Fruit fly (Drosophila melanogaster) whole organism, wandering third instar larva: Measurements from ENCODE around the gene CG46435.

ENCODE experiments used
- CG32264 ChIP-seq: fragments of 200-800 bp; sonication (Bioruptor generic); optimal IDR thresholded peaks from 2 replicates; lab custom pipeline; 2016; ENCODE audit warnings: missing biosample characterization, missing genetic modification characterization
- Dfd ChIP-seq: fragments of >200 bp; optimal IDR thresholded peaks from 2 replicates; lab custom pipeline; 2017; ENCODE audit warnings: missing biosample characterization, missing genetic modification characterization
- GATAd ChIP-seq: sonication (Bioruptor generic); optimal IDR thresholded peaks from 2 replicates; lab custom pipeline; 2016; ENCODE audit warnings: missing biosample characterization, missing genetic modification characterization
- HLH106 ChIP-seq: fragments of 200-800 bp; optimal IDR thresholded peaks from 3 replicates; lab custom pipeline; 2019; ENCODE audit warnings: missing biosample characterization, mild to moderate bottlenecking, missing genetic modification characterization, moderate library complexity
- Hnf4 ChIP-seq: fragments of 200-800 bp; sonication (Bioruptor generic); optimal IDR thresholded peaks from 2 replicates; lab custom pipeline; 2016; ENCODE audit warnings: missing biosample characterization, mild to moderate bottlenecking, missing genetic modification characterization
- Hr83 ChIP-seq: fragments of 200-300 bp; sonication (Bioruptor generic); optimal IDR thresholded peaks from 2 replicates; lab custom pipeline; 2016; ENCODE audit warnings: missing biosample characterization, mild to moderate bottlenecking, missing genetic modification characterization, moderate library complexity; ENCODE audit not compliant: poor library complexity, severe bottlenecking
- Jra ChIP-seq: sonication (Bioruptor generic); optimal IDR thresholded peaks from 2 replicates; lab custom pipeline; 2016; ENCODE audit warnings: missing biosample characterization, missing genetic modification characterization
- Mio ChIP-seq: sonication (Bioruptor generic); optimal IDR thresholded peaks from 2 replicates; lab custom pipeline; 2016; ENCODE audit warnings: missing biosample characterization, missing genetic modification characterization
- Myc ChIP-seq: fragments of >200 bp; optimal IDR thresholded peaks from 2 replicates; lab custom pipeline; 2017
- N ChIP-seq: fragments of >200 bp; optimal IDR thresholded peaks from 2 replicates; lab custom pipeline; 2018; ENCODE audit warnings: missing biosample characterization, missing external identifiers, missing genetic modification characterization
- OdsH ChIP-seq: fragments of 200-800 bp; sonication (Bioruptor generic); optimal IDR thresholded peaks from 2 replicates; lab custom pipeline; 2016; ENCODE audit warnings: missing biosample characterization, mild to moderate bottlenecking, missing genetic modification characterization
- Rel ChIP-seq, 2 experiments: fragments of 200-800 bp; sonication (Bioruptor generic) in 1 of 2; optimal IDR thresholded peaks; 2 replicates in 1 of 2; 3 replicates in 1 of 2; lab custom pipeline; 2016 to 2019; ENCODE audit warnings: mild to moderate bottlenecking in 2 of 2, missing biosample characterization in 2 of 2, missing genetic modification characterization in 2 of 2, moderate library complexity in 1 of 2
- Sp1 ChIP-seq: fragments of 200-800 bp; sonication (Bioruptor generic); optimal IDR thresholded peaks from 3 replicates; lab custom pipeline; 2019; ENCODE audit warnings: missing biosample characterization, mild to moderate bottlenecking, missing genetic modification characterization, moderate library complexity
- br ChIP-seq: fragments of 200-800 bp; sonication (Bioruptor generic); optimal IDR thresholded peaks from 2 replicates; lab custom pipeline; 2016; ENCODE audit warnings: missing biosample characterization, missing genetic modification characterization
- brk ChIP-seq: fragments of 200-800 bp; sonication (Bioruptor generic); optimal IDR thresholded peaks from 2 replicates; lab custom pipeline; 2016; ENCODE audit warnings: missing biosample characterization, mild to moderate bottlenecking, missing genetic modification characterization
- dl ChIP-seq, 2 experiments: fragments of 175-275, 200-275 bp in 1 of 2; fragments of 200-275 bp in 1 of 2; sonication (Bioruptor generic); optimal IDR thresholded peaks; lab custom pipeline; 2018; ENCODE audit warnings: mild to moderate bottlenecking in 2 of 2, missing biosample characterization in 2 of 2, missing genetic modification characterization in 2 of 2, moderate library complexity in 2 of 2; ENCODE audit not compliant: partially characterized antibody in 2 of 2, insufficient read depth in 1 of 2
- dmrt93B ChIP-seq: fragments of 200-800 bp; sonication (Bioruptor generic); optimal IDR thresholded peaks from 2 replicates; lab custom pipeline; 2018; ENCODE audit warnings: missing biosample characterization, mild to moderate bottlenecking, missing genetic modification characterization
- dsf ChIP-seq: sonication (Bioruptor generic); optimal IDR thresholded peaks from 2 replicates; lab custom pipeline; 2016; ENCODE audit warnings: missing biosample characterization, missing genetic modification characterization, borderline replicate concordance
- ey ChIP-seq: fragments of 200-800 bp; sonication (Bioruptor generic); optimal IDR thresholded peaks from 2 replicates; lab custom pipeline; 2016; ENCODE audit warnings: missing biosample characterization, missing genetic modification characterization
- foxo ChIP-seq, 2 experiments: fragments of 200-800 bp; sonication (Bioruptor generic); optimal IDR thresholded peaks; 2 replicates in 1 of 2; 3 replicates in 1 of 2; lab custom pipeline; 2016 to 2017; ENCODE audit warnings: missing biosample characterization in 2 of 2, missing genetic modification characterization in 2 of 2
- fru ChIP-seq: fragments of 200-800 bp; sonication (Bioruptor generic); optimal IDR thresholded peaks from 3 replicates; lab custom pipeline; 2016; ENCODE audit warnings: missing biosample characterization, mild to moderate bottlenecking, missing genetic modification characterization
- h ChIP-seq: fragments of 200-800 bp; sonication (Bioruptor generic); optimal IDR thresholded peaks from 3 replicates; lab custom pipeline; 2016; ENCODE audit warnings: missing biosample characterization, mild to moderate bottlenecking, missing genetic modification characterization
- jim ChIP-seq: fragments of 175-275, 200-325 bp; sonication (Bioruptor generic); optimal IDR thresholded peaks from 2 replicates; lab custom pipeline; 2016; ENCODE audit warnings: missing biosample characterization, mild to moderate bottlenecking, missing genetic modification characterization
- psq ChIP-seq: fragments of 200-800 bp; sonication (Bioruptor generic); optimal IDR thresholded peaks from 3 replicates; lab custom pipeline; 2017; ENCODE audit warnings: missing biosample characterization, mild to moderate bottlenecking, missing genetic modification characterization, moderate library complexity
- rgr ChIP-seq: fragments of 200-800 bp; sonication (Bioruptor generic); optimal IDR thresholded peaks from 3 replicates; lab custom pipeline; 2016; ENCODE audit warnings: missing biosample characterization, mild to moderate bottlenecking, missing genetic modification characterization
- sage ChIP-seq: fragments of 200-800 bp; sonication (Bioruptor generic); optimal IDR thresholded peaks from 2 replicates; lab custom pipeline; 2016; ENCODE audit warnings: missing biosample characterization, mild to moderate bottlenecking, missing genetic modification characterization
- sv ChIP-seq: fragments of 200-800 bp; sonication (Bioruptor generic); optimal IDR thresholded peaks from 3 replicates; lab custom pipeline; 2016; ENCODE audit warnings: missing biosample characterization, missing genetic modification characterization
- tai ChIP-seq: sonication (Bioruptor generic); optimal IDR thresholded peaks from 2 replicates; lab custom pipeline; 2016; ENCODE audit warnings: missing biosample characterization, missing genetic modification characterization
- woc ChIP-seq: sonication (Bioruptor generic); optimal IDR thresholded peaks from 2 replicates; lab custom pipeline; 2016; ENCODE audit warnings: missing biosample characterization, mild to moderate bottlenecking, missing genetic modification characterization

CG46435 gene

dm6 chr3L:19568999-19569398, 24.1 kb downstream of the CG46435 start:
- TF ChIP-seq Myc (lab: Kevin White, UChicago) = peak; percentile 42
- TF ChIP-seq Mio (GFP tag; lab: Kevin White, UChicago) = no peak
- no peak for TF ChIP-seq N (GFP tag; lab: Kevin White, UChicago)
- TF ChIP-seq jim (GFP tag; lab: Kevin White, UChicago) = no peak

dm6 chr3L:19569407-19569806, 24.5 kb downstream of the CG46435 start:
- TF ChIP-seq Hnf4 (GFP tag; lab: Kevin White, UChicago) = no peak
- TF ChIP-seq, all 38 proteins: peak for 0

- TF ChIP-seq Hr83 (GFP tag; lab: Kevin White, UChicago) (no peak), sv (GFP tag; lab: Kevin White, UChicago) (no peak), Dfd (GFP tag; lab: Kevin White, UChicago) (peak; percentile 92), dl (GFP tag; optimal IDR thresholded peaks at IDR 0.05; lab: Kevin White, UChicago; ENCODE audit: insufficient read depth in 1 of 2, partially characterized antibody in 2 of 2) (no peak)
Observed at dm6 chr3L:19574452-19574851, 29.5 kb downstream of the CG46435 start.

dm6 chr3L:19575650-19576049, 30.7 kb downstream of the CG46435 start:
- no peak for TF ChIP-seq Sp1
- peak; percentile 28 for TF ChIP-seq ey
- TF ChIP-seq sv (GFP tag; lab: Kevin White, UChicago) = no peak
- no peak for TF ChIP-seq Rel (GFP tag; optimal IDR thresholded peaks at IDR 0.05; lab: Kevin White, UChicago)
- TF ChIP-seq Rel (tag; optimal IDR thresholded peaks at IDR 0.05; lab: Kevin White, UChicago) = peak; percentile 59
- TF ChIP-seq rgr (GFP tag; lab: Kevin White, UChicago) = peak; percentile 85
- TF ChIP-seq OdsH = peak; percentile 80
- no peak for TF ChIP-seq Dfd (GFP tag; lab: Kevin White, UChicago)
- TF ChIP-seq HLH106 (tag; lab: Kevin White, UChicago) = peak; percentile 30
- peak; percentile 69 for TF ChIP-seq h (GFP tag; lab: Kevin White, UChicago)
- TF ChIP-seq dsf (GFP tag; lab: Kevin White, UChicago) = no peak
- peak; percentile 36 for TF ChIP-seq GATAd (GFP tag; lab: Kevin White, UChicago)
- peak; percentile 36 for TF ChIP-seq dmrt93B (GFP tag; lab: Kevin White, UChicago)
- TF ChIP-seq Hr83 (GFP tag; lab: Kevin White, UChicago) = peak; percentile 95
- no peak for TF ChIP-seq woc (GFP tag; lab: Kevin White, UChicago)
- peak; percentile 62 for TF ChIP-seq tai (GFP tag; lab: Kevin White, UChicago)
- TF ChIP-seq CG32264 = no peak
- peak; percentile 39 for TF ChIP-seq Jra
- TF ChIP-seq fru (GFP tag; lab: Kevin White, UChicago) = peak; percentile 59
- TF ChIP-seq psq (GFP tag; lab: Kevin White, UChicago) = peak; percentile 52
- peak; percentile 14 for TF ChIP-seq Mio (GFP tag; lab: Kevin White, UChicago)
- peak; percentile 82 for TF ChIP-seq Hnf4 (GFP tag; lab: Kevin White, UChicago)
- peak; percentile 61 for TF ChIP-seq brk (GFP tag; lab: Kevin White, UChicago)
- TF ChIP-seq foxo (GFP tag; optimal IDR thresholded peaks at IDR 0.05; lab: Kevin White, UChicago) = peak in 1 of 2 experiments; percentile 55
- TF ChIP-seq br (GFP tag; lab: Kevin White, UChicago) = peak; percentile 78

- TF ChIP-seq sage (GFP tag; lab: Kevin White, UChicago) = no peak
- no peak for TF ChIP-seq Rel (GFP tag; optimal IDR thresholded peaks at IDR 0.05; lab: Kevin White, UChicago)
- no peak for TF ChIP-seq Rel (tag; optimal IDR thresholded peaks at IDR 0.05; lab: Kevin White, UChicago)
- TF ChIP-seq rgr (GFP tag; lab: Kevin White, UChicago) = no peak
- TF ChIP-seq jim (GFP tag; lab: Kevin White, UChicago) = no peak
Observed at dm6 chr3L:19579346-19579745, 34.4 kb downstream of the CG46435 start.
